Worm (Caenorhabditis elegans): ENCODE data around the gene tbc-8.

- no peak for TF ChIP-seq madf-6 (GFP tag; IDR thresholded peaks at IDR 0.05)
- TF ChIP-seq hrde-1 (tag; optimal IDR thresholded peaks at IDR 0.05; ENCODE audit: borderline replicate concordance) = no peak
- TF ChIP-seq attf-5 (GFP tag; optimal IDR thresholded peaks at IDR 0.05) = no peak
- TF ChIP-seq K12H6.12 (tag; optimal IDR thresholded peaks at IDR 0.05) = no peak
These were observed 40.2 kb downstream of the tbc-8 start, which contains the start of the genes M03C11.3 and chl-1 for ce11 chrIII:10404918-10405317.

All from whole organism, young adult.